Worm (Caenorhabditis elegans) whole organism, late embryonic: ENCODE data around the gene sec-24.1.

Source experiments
- K02D7.2 ChIP-seq: sonication (generic microtip); optimal IDR thresholded peaks from 2 replicates; lab custom pipeline; 2017; ENCODE audit warnings: mild to moderate bottlenecking, missing genetic modification characterization, missing compliant biosample characterization
- K09A11.1 ChIP-seq: sonication (generic microtip); optimal IDR thresholded peaks from 2 replicates; lab custom pipeline; 2017; ENCODE audit warnings: antibody characterized with exemption, mild to moderate bottlenecking, missing genetic modification characterization, missing compliant biosample characterization; ENCODE audit not compliant: insufficient read depth
- T23F11.4 ChIP-seq: fragments of 200-800 bp; sonication (Bioruptor generic); optimal IDR thresholded peaks from 2 replicates; lab custom pipeline; 2018; ENCODE audit warnings: mild to moderate bottlenecking, missing genetic modification characterization, missing compliant biosample characterization
- Y22D7AL.16 ChIP-seq: sonication (generic microtip); optimal IDR thresholded peaks from 2 replicates; lab custom pipeline; 2016; ENCODE audit warnings: missing genetic modification characterization, missing compliant biosample characterization
- ahr-1 ChIP-seq: sonication (generic microtip); optimal IDR thresholded peaks from 2 replicates; lab custom pipeline; 2016; ENCODE audit warnings: missing genetic modification characterization, missing compliant biosample characterization
- ama-1 ChIP-seq: fragments of 150-350 bp; optimal IDR thresholded peaks from 2 replicates; lab custom pipeline; 2014
- ceh-14 ChIP-seq: sonication (generic microtip); optimal IDR thresholded peaks from 2 replicates; lab custom pipeline; 2016; ENCODE audit warnings: missing genotype, missing genetic modification characterization, missing compliant biosample characterization
- ceh-18 ChIP-seq: sonication (generic microtip); optimal IDR thresholded peaks from 2 replicates; lab custom pipeline; 2016; ENCODE audit warnings: missing genetic modification characterization, missing compliant biosample characterization
- ceh-19 ChIP-seq: fragments of 200-800 bp; sonication (Bioruptor generic); optimal IDR thresholded peaks from 2 replicates; lab custom pipeline; 2018; ENCODE audit warnings: mild to moderate bottlenecking, missing genetic modification characterization, missing compliant biosample characterization
- ceh-22 ChIP-seq: sonication (generic microtip); optimal IDR thresholded peaks from 2 replicates; lab custom pipeline; 2017; ENCODE audit warnings: missing biosample characterization, missing genetic modification characterization
- ceh-24 ChIP-seq: sonication (generic microtip); optimal IDR thresholded peaks from 2 replicates; lab custom pipeline; 2016; ENCODE audit warnings: mild to moderate bottlenecking, missing genetic modification characterization, missing compliant biosample characterization
- ceh-31 ChIP-seq: sonication (generic microtip); optimal IDR thresholded peaks from 2 replicates; lab custom pipeline; 2016; ENCODE audit warnings: missing genetic modification characterization, missing compliant biosample characterization
- ceh-34 ChIP-seq: sonication (generic microtip); optimal IDR thresholded peaks from 2 replicates; lab custom pipeline; 2016; ENCODE audit warnings: mild to moderate bottlenecking, missing genetic modification characterization, missing compliant biosample characterization
- ceh-45 ChIP-seq: fragments of 200-800 bp; sonication (Bioruptor generic); IDR thresholded peaks from 2 replicates; pipeline ENCODE4 v1.3.6; 2022; ENCODE audit warnings: missing genetic modification reagents, missing genetic modification characterization, missing compliant biosample characterization
- ceh-6 ChIP-seq: fragments of 200-800 bp; sonication (Bioruptor generic); optimal IDR thresholded peaks from 2 replicates; lab custom pipeline; 2018; ENCODE audit warnings: mild to moderate bottlenecking, missing genetic modification characterization, missing compliant biosample characterization
- che-1 ChIP-seq: sonication (generic microtip); optimal IDR thresholded peaks from 2 replicates; lab custom pipeline; 2016; ENCODE audit warnings: mild to moderate bottlenecking, missing genetic modification characterization, missing compliant biosample characterization
- dmd-4 ChIP-seq: sonication (generic microtip); optimal IDR thresholded peaks from 2 replicates; lab custom pipeline; 2016; ENCODE audit warnings: borderline replicate concordance, missing genetic modification characterization, missing compliant biosample characterization
- dve-1 ChIP-seq: sonication (generic microtip); optimal IDR thresholded peaks from 2 replicates; lab custom pipeline; 2017; ENCODE audit warnings: antibody characterized with exemption, mild to moderate bottlenecking, missing genetic modification characterization, missing compliant biosample characterization
- elt-2 ChIP-seq: sonication (generic microtip); optimal IDR thresholded peaks from 2 replicates; lab custom pipeline; 2016; ENCODE audit warnings: missing genetic modification reagents, missing genetic modification characterization, missing compliant biosample characterization
- elt-4 ChIP-seq: sonication (generic microtip); optimal IDR thresholded peaks from 2 replicates; lab custom pipeline; 2016; ENCODE audit warnings: missing genetic modification characterization, missing compliant biosample characterization
- fkh-6 ChIP-seq: sonication (generic microtip); optimal IDR thresholded peaks from 2 replicates; lab custom pipeline; 2016; ENCODE audit warnings: missing genetic modification characterization, missing compliant biosample characterization
- gmeb-2 ChIP-seq: sonication (generic microtip); optimal IDR thresholded peaks from 2 replicates; lab custom pipeline; 2016; ENCODE audit warnings: missing genetic modification characterization, inconsistent platforms, missing compliant biosample characterization
- hlh-13 ChIP-seq: fragments of 200-800 bp; sonication (Bioruptor generic); optimal IDR thresholded peaks from 2 replicates; lab custom pipeline; 2018; ENCODE audit warnings: mild to moderate bottlenecking, missing genetic modification characterization, missing compliant biosample characterization
- hlh-15 ChIP-seq: sonication (generic microtip); optimal IDR thresholded peaks from 2 replicates; lab custom pipeline; 2016; ENCODE audit warnings: missing genetic modification characterization, missing compliant biosample characterization
- lim-6 ChIP-seq: sonication (generic microtip); optimal IDR thresholded peaks from 2 replicates; lab custom pipeline; 2016; ENCODE audit warnings: missing genetic modification characterization, missing compliant biosample characterization
- lin-11 ChIP-seq: fragments of 200-800 bp; sonication (Bioruptor generic); optimal IDR thresholded peaks from 2 replicates; lab custom pipeline; 2018; ENCODE audit warnings: mild to moderate bottlenecking, missing genetic modification characterization, missing compliant biosample characterization
- madf-2 ChIP-seq: sonication (generic microtip); optimal IDR thresholded peaks from 2 replicates; lab custom pipeline; 2017; ENCODE audit warnings: missing genetic modification characterization, missing compliant biosample characterization
- nfya-1 ChIP-seq: sonication (generic microtip); optimal IDR thresholded peaks from 2 replicates; lab custom pipeline; 2017; ENCODE audit warnings: missing genetic modification characterization, mild to moderate bottlenecking, missing compliant biosample characterization, antibody characterized with exemption, moderate library complexity
- nhr-11 ChIP-seq: fragments of 150-350 bp; optimal IDR thresholded peaks from 2 replicates; lab custom pipeline; 2014; ENCODE audit warnings: missing biosample characterization, missing genetic modification characterization
- nhr-232 ChIP-seq: sonication (generic microtip); optimal IDR thresholded peaks from 2 replicates; lab custom pipeline; 2016; ENCODE audit warnings: missing genetic modification characterization, missing compliant biosample characterization
- npax-4 ChIP-seq: sonication (generic microtip); optimal IDR thresholded peaks from 2 replicates; lab custom pipeline; 2016; ENCODE audit warnings: missing genetic modification characterization, missing compliant biosample characterization
- odd-2 ChIP-seq: sonication (generic microtip); optimal IDR thresholded peaks from 2 replicates; lab custom pipeline; 2017; ENCODE audit warnings: antibody characterized with exemption, mild to moderate bottlenecking, missing genetic modification characterization, missing compliant biosample characterization
- ref-2 ChIP-seq: sonication (generic microtip); optimal IDR thresholded peaks from 2 replicates; lab custom pipeline; 2016; ENCODE audit warnings: missing genetic modification characterization, missing compliant biosample characterization
- syd-9 ChIP-seq: sonication (generic microtip); optimal IDR thresholded peaks from 2 replicates; lab custom pipeline; 2016; ENCODE audit warnings: mild to moderate bottlenecking, missing genetic modification characterization, moderate library complexity, missing compliant biosample characterization
- tbx-2 ChIP-seq: sonication (generic microtip); optimal IDR thresholded peaks from 2 replicates; lab custom pipeline; 2016; ENCODE audit warnings: missing genetic modification characterization, missing compliant biosample characterization
- ttx-3 ChIP-seq: sonication (generic microtip); optimal IDR thresholded peaks from 2 replicates; lab custom pipeline; 2016; ENCODE audit warnings: missing genetic modification reagents, missing genetic modification characterization, missing compliant biosample characterization
- unc-3 ChIP-seq, 2 experiments: fragments of 200-800 bp in 1 of 2; sonication (Bioruptor generic) in 1 of 2; sonication (generic microtip) in 1 of 2; conservative IDR thresholded peaks in 1 of 2; optimal IDR thresholded peaks in 1 of 2; 2 replicates each; pipeline versions ENCODE4 v1.3.6 to Lab custom; 2016 to 2022; ENCODE audit warnings: missing compliant biosample characterization in 2 of 2, missing genetic modification characterization in 2 of 2, missing genetic modification reagents in 1 of 2
- unc-42 ChIP-seq: sonication (generic microtip); optimal IDR thresholded peaks from 2 replicates; lab custom pipeline; 2016; ENCODE audit warnings: missing genotype, missing genetic modification characterization, missing compliant biosample characterization
- unc-55 ChIP-seq: sonication (generic microtip); optimal IDR thresholded peaks from 2 replicates; lab custom pipeline; 2017; ENCODE audit warnings: missing biosample characterization, missing genetic modification reagents, missing genetic modification characterization

Gene sec-24.1

DNA sequence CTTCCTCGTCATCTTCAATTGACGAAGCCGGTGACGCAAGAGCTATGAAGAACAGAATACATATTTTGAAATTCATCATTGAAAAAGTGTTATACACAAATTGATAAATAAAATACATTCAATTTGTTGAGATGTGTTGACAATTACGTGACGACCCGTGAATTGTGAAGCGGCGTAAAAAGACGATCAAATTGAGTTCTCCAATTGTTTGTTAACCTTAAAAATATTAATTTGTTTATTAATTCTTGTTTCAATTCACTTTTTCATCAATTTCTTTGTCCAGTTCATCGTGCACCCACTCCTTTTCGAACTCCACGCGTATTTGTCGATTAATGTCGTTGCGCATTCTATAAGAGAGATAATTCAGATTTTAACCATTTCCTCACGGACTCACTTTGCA lies 26.2 kb upstream of the sec-24.1 start, which contains the start of gene spe-36:
TSS of gene spe-36 (minus strand) at position 101 of the 400 bp plus-strand sequence.
- TF ChIP-seq Y22D7AL.16 (no peak), ceh-18 (tag; lab: Kevin White, UChicago) (no peak), ceh-34 (tag; lab: Kevin White, UChicago) (no peak), lim-6 (tag; lab: Kevin White, UChicago) (no peak), K02D7.2 (tag; lab: Kevin White, UChicago) (no peak), unc-42 (tag; lab: Kevin White, UChicago) (no peak), gmeb-2 (no peak), elt-4 (tag; lab: Kevin White, UChicago) (no peak), fkh-6 (tag; lab: Kevin White, UChicago) (no peak), syd-9 (tag; lab: Kevin White, UChicago) (no peak)
- TF ChIP-seq, all 69 proteins: peak for 0

DNA sequence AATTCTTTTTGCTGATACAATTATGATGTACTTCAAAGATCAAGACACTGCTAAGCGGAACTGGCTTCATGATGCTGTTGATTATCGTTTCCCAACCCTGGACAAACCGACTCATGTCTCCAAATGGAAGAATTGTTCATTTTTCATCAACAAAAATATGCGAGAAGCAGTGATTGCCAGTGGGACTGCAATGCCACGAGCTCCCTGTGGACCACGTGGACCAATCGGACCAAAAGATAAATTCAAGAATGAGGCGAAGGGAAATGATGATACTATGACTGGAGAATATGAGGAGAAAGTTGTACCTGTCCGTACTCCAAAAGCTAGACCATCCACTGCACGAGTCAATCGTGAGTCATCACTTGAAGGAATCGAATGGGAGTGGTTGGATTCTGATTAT lies 20.5 kb upstream of the sec-24.1 start:
- no peak for TF ChIP-seq ttx-3 (tag; lab: Kevin White, UChicago)
- TF ChIP-seq ceh-6 (GFP tag; lab: Kevin White, UChicago), result no peak
- no peak for TF ChIP-seq syd-9 (tag; lab: Kevin White, UChicago)
- TF ChIP-seq unc-3 (GFP tag; conservative IDR thresholded peaks at IDR 0.05; lab: Robert Waterston, UW), result no peak
- no peak for TF ChIP-seq unc-3 (tag; optimal IDR thresholded peaks at IDR 0.05; lab: Kevin White, UChicago)
- TF ChIP-seq ceh-22 (tag; lab: Kevin White, UChicago), result no peak
- no peak for TF ChIP-seq nfya-1 (tag; lab: Kevin White, UChicago)
- TF ChIP-seq, all 69 proteins: peak for 0

DNA sequence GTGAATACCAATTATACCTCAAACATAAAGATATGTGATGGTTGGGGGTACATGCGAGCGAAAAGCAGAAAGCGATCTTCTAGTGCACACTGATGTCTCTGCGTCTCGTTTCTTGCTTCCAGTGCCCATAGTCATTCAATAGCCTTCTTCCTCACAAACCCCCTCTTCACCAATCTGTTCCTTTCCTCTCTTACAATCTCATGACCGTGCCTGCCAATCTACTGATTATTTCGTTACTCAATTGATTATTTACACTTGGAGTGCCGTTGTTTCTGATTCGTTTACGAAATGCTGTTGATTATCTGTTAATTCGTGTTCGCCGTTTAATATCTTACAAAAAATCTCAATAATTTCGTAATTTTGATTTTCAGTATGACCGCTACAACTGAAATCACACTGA lies 18.9 kb upstream of the sec-24.1 start:
- TF ChIP-seq K09A11.1, result no peak
- TF ChIP-seq npax-4, result no peak

DNA sequence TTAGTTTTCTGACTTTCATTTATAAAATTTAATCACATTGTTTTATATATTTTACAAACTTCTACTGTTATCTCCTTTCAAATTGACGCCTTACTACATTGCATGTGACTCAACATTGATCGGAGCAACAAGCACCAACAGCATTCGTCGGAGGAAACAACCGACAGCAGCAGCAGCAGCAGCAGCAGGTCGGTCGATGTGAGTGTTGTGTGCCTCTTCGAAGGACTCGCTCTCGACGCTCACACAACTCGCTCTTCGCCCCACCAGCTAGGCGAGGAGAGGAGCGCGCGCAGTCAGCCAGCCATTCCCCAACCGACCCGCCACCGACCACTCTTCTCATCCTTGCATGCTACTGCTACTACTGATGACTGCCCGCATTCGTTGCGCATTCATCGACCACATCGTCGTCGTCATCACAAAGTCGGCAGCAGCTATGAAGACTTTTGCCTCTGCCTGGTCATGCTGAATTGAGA lies 17.9 kb upstream of the sec-24.1 start, which contains the start of gene F12F6.1:
TSS of gene F12F6.1 (plus strand) at position 51 of the 473 bp plus-strand sequence.
- TF ChIP-seq madf-2 (no peak), tbx-2 (tag; lab: Kevin White, UChicago) (peak; percentile 65), nfya-1 (tag; lab: Kevin White, UChicago) (peak; percentile 40), fkh-6 (tag; lab: Kevin White, UChicago) (no peak), ceh-31 (tag; lab: Kevin White, UChicago) (peak; percentile 48), T23F11.4 (GFP tag; lab: Kevin White, UChicago) (peak; percentile 31), elt-2 (tag; lab: Kevin White, UChicago) (peak; percentile 20), ceh-6 (GFP tag; lab: Kevin White, UChicago) (peak; percentile 46), ahr-1 (tag; lab: Kevin White, UChicago) (no peak), ref-2 (peak; percentile 15), nhr-232 (tag; lab: Kevin White, UChicago) (peak; percentile 17), ceh-45 (0 out of 2 replicates have a peak, but pooled peaks have one; percentile 37)

DNA sequence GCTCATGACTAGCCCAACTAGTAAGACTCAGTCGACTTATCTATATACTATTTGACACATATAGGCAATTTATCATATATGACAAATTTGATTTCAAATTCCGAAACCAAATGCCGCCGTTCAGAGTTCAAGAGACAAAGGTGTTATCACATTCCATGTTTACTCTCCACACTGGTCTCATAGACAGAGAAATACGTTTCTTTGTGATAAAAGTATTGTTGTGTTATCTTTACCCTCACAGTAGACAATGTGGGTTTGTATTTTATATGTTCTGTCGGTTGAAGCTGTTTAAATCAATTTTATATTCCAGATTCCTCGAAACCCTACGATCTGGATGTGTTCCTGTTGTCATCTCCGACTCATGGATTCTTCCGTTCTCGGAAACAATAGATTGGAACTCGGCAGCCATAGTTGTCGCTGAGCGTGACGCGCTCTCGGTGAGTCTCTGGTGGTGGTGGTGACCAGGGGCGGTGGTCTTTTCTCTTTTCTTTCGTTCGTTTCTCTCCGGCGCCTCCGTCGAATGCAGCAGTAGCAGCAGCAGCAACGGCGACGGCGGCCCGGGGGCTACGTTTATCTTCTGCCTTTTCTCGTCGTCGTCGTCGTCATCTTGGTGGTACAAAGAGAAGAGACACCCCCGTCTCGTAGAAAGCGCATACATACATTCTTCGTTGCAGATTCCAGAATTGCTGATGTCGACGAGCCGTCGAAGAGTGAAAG lies 16.6 kb upstream of the sec-24.1 start:
- TF ChIP-seq ceh-31 (tag; lab: Kevin White, UChicago) (peak; percentile 25), elt-2 (tag; lab: Kevin White, UChicago) (peak; percentile 75), ceh-14 (no peak)

DNA sequence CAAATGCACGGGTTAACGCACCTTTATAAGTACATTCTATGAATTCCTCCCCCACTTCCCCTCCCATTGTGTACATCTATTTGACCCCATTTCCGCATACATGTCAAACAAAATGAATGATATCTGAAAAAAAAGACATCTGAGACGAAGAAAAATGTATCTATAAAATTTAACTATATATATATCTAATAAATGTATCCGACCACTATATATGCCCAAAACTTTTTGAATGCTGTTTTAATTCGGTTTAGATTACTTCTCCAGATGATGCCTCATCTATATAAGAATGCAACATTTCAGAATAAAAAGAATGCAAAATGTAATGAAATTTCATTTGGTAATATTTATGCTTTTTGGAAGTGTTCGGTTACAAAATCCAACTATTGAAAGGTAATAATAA lies 12.5 kb upstream of the sec-24.1 start, which contains the start of gene rib-1:
TSS of gene rib-1 (plus strand) at position 301 of the 400 bp plus-strand sequence.
- TF ChIP-seq unc-3 (GFP tag; conservative IDR thresholded peaks at IDR 0.05; lab: Robert Waterston, UW) (no peak), unc-3 (tag; optimal IDR thresholded peaks at IDR 0.05; lab: Kevin White, UChicago) (no peak), K09A11.1 (no peak), dve-1 (tag; lab: Kevin White, UChicago) (no peak), unc-55 (GFP tag; lab: Kevin White, UChicago) (no peak), hlh-13 (GFP tag; lab: Kevin White, UChicago) (no peak), che-1 (tag; lab: Kevin White, UChicago) (no peak), elt-4 (tag; lab: Kevin White, UChicago) (no peak), ceh-45 (no peak), odd-2 (no peak), ceh-19 (GFP tag; lab: Kevin White, UChicago) (no peak), dmd-4 (tag; lab: Kevin White, UChicago) (no peak), gmeb-2 (no peak), ama-1 (lab: Kevin White, UChicago) (no peak), nhr-11 (no peak), ceh-18 (tag; lab: Kevin White, UChicago) (no peak), lim-6 (tag; lab: Kevin White, UChicago) (no peak), Y22D7AL.16 (no peak), hlh-15 (no peak), ceh-24 (tag; lab: Kevin White, UChicago) (no peak), lin-11 (tag; lab: Kevin White, UChicago) (no peak)
